Worm (Caenorhabditis elegans) whole organism, midembryonic: ENCODE measurements around the gene R10E8.6.

Source experiments
- T22C8.4 ChIP-seq: fragments of 200-800 bp; sonication (Bioruptor generic); IDR thresholded peaks from 2 replicates; pipeline ENCODE4 v1.3.6; 2022; ENCODE audit warnings: missing genetic modification characterization, missing compliant biosample characterization
- cog-1 ChIP-seq: sonication (generic microtip); optimal IDR thresholded peaks from 2 replicates; lab custom pipeline; 2016; ENCODE audit warnings: missing genetic modification characterization, missing compliant biosample characterization
- flt-1 ChIP-seq: fragments of 200-800 bp; sonication (Bioruptor generic); IDR thresholded peaks from 2 replicates; pipeline ENCODE4 v1.3.6; 2022; ENCODE audit warnings: missing genetic modification characterization, missing compliant biosample characterization
- klf-2 ChIP-seq: fragments of 200-800 bp; sonication (Bioruptor generic); conservative IDR thresholded peaks from 2 replicates; pipeline ENCODE4 v1.3.6; 2022; ENCODE audit warnings: missing genetic modification reagents, missing genetic modification characterization, missing compliant biosample characterization
- med-1 ChIP-seq: sonication (generic microtip); optimal IDR thresholded peaks from 2 replicates; lab custom pipeline; 2017; ENCODE audit warnings: missing genetic modification characterization, mild to moderate bottlenecking, missing compliant biosample characterization, antibody characterized with exemption, missing genetic modification reagents; ENCODE audit not compliant: insufficient read depth
- ref-1 ChIP-seq: fragments of 200-800 bp; sonication (Bioruptor generic); conservative IDR thresholded peaks from 2 replicates; pipeline ENCODE4 v1.3.6; 2022; ENCODE audit warnings: missing genetic modification reagents, missing genetic modification characterization, missing compliant biosample characterization
- tab-1 ChIP-seq: fragments of 200-800 bp; sonication (Bioruptor generic); IDR thresholded peaks from 2 replicates; pipeline ENCODE4 v1.3.6; 2022; ENCODE audit warnings: missing genetic modification characterization, missing compliant biosample characterization
- ztf-23 ChIP-seq: fragments of 200-800 bp; sonication (Bioruptor generic); IDR thresholded peaks from 2 replicates; pipeline ENCODE4 v1.3.6; 2022; ENCODE audit warnings: missing genetic modification reagents, missing genetic modification characterization, missing compliant biosample characterization
- ztf-29 ChIP-seq: fragments of 200-800 bp; sonication (Bioruptor generic); IDR thresholded peaks from 2 replicates; pipeline ENCODE4 v1.3.6; 2022; ENCODE audit warnings: missing genetic modification reagents, missing genetic modification characterization, missing compliant biosample characterization

DNA sequence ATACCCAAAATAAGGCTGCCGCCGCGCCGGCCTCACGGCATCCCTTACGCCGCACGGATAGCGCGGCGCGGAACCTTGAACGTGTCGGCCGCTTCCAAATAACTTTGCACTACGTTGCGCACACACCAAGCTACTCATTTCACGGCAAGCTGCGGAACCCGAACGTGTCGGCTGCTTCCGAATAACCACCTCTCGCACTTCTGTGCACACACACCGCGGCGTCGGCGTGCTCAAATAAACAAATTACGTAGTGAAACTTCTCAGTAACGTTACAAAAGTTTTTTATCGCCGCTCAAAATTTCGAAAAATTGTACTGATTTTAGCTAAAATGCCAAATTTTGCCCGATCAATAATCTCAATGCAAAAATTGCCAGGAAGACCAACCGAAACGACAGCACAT lies 53.3 kb downstream of the R10E8.6 start:
- no peak for TF ChIP-seq klf-2 (GFP tag; lab: Robert Waterston, UW)
- no peak for TF ChIP-seq cog-1 (tag; lab: Kevin White, UChicago)
- TF ChIP-seq flt-1 (GFP tag; lab: Robert Waterston, UW): no peak
- TF ChIP-seq tab-1 (GFP tag; lab: Robert Waterston, UW): no peak
- TF ChIP-seq ztf-23 (GFP tag; lab: Robert Waterston, UW): no peak
- TF ChIP-seq ztf-29: no peak
- TF ChIP-seq T22C8.4 (GFP tag; lab: Robert Waterston, UW): no peak
- no peak for TF ChIP-seq med-1
- no peak for TF ChIP-seq ref-1 (GFP tag; lab: Robert Waterston, UW)
